Worm (Caenorhabditis elegans) whole organism, late embryonic: ENCODE results near the gene bgnt-1.3.

Source experiments
- ama-1 ChIP-seq: fragments of 150-350 bp; optimal IDR thresholded peaks from 2 replicates; lab custom pipeline; 2014
- tbx-2 ChIP-seq: sonication (generic microtip); optimal IDR thresholded peaks from 2 replicates; lab custom pipeline; 2016; ENCODE audit warnings: missing genetic modification characterization, missing compliant biosample characterization

DNA sequence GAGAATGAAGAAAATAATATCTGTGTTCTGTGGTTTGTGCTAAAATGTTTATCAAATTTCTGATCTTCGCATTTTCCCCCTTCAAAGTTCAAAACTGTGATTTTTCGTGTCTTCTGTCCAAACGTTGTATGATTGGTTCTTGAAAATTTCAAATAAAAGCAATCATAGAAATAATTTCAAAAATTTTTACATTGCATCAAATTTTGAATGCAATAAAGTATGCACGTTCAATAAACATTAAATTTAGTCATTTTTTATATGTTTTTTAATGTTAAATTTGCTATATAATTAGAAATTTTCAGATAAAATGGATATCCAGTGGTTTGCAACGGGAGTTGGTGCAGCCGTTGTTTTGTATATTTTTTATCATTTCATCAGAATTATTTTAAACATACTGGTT lies 32.3 kb downstream of the bgnt-1.3 start, which contains the start of gene stdh-2:
- no peak for TF ChIP-seq ama-1 (lab: Kevin White, UChicago)
- TF ChIP-seq tbx-2 (tag; lab: Kevin White, UChicago), result no peak
